Worm (Caenorhabditis elegans): ENCODE measurements around the gene C09E8.6.

- no peak for TF ChIP-seq him-1 (tag; optimal IDR thresholded peaks at IDR 0.05)
- no peak for TF ChIP-seq dao-5 (tag; optimal IDR thresholded peaks at IDR 0.05)
- TF ChIP-seq W03F9.2 (tag; optimal IDR thresholded peaks at IDR 0.05) = no peak
These were observed 34.6 kb upstream of the C09E8.6 start for ce11 chrII:521720-522119.

Data from whole organism, L4/young adult.